Fruit fly (Drosophila melanogaster) whole organism, embryonic: ENCODE data around the gene 7B2.
A peak's percentile ranks its signal among the peaks of the same experiment; 100 is the strongest.

ENCODE experiments used
- Awh ChIP-seq: fragments of 200-800 bp; sonication (Bioruptor generic); IDR thresholded peaks from 2 replicates; pipeline ENCODE4, ENCODE4 v1.3.6; 2022; ENCODE audit warnings: missing biosample characterization, missing genetic modification characterization
- B-H1 ChIP-seq: fragments of 200-800 bp; sonication (Bioruptor generic); IDR thresholded peaks from 3 replicates; pipeline ENCODE4 v1.3.6; 2022; ENCODE audit warnings: missing biosample characterization, missing genetic modification characterization
- Bgb ChIP-seq: fragments of 200-800 bp; sonication (Bioruptor generic); IDR thresholded peaks from 2 replicates; pipeline ENCODE4 v1.3.6; 2022; ENCODE audit warnings: missing biosample characterization, missing genetic modification characterization; ENCODE audit not compliant: partially characterized antibody
- Bteb2 ChIP-seq: fragments of 200-800 bp; sonication (Bioruptor generic); optimal IDR thresholded peaks from 2 replicates; lab custom pipeline; 2016; ENCODE audit warnings: missing biosample characterization, missing genetic modification characterization
- CG10321 ChIP-seq: fragments of 200-800 bp; sonication (Bioruptor generic); IDR thresholded peaks from 2 replicates; pipeline ENCODE4 v1.3.6; 2022; ENCODE audit warnings: missing biosample characterization, missing genetic modification characterization
- CG10366 ChIP-seq: fragments of 200-800 bp; sonication (Bioruptor generic); IDR thresholded peaks from 2 replicates; pipeline ENCODE4 v1.3.6; 2022; ENCODE audit warnings: missing biosample characterization, missing genetic modification characterization
- CG10543 ChIP-seq: fragments of 200-800 bp; sonication (Bioruptor generic); optimal IDR thresholded peaks from 3 replicates; lab custom pipeline; 2017; ENCODE audit warnings: missing biosample characterization, mild to moderate bottlenecking, missing genetic modification characterization, moderate library complexity
- CG11504 ChIP-seq: fragments of 200-800 bp; sonication (Bioruptor generic); optimal IDR thresholded peaks from 3 replicates; lab custom pipeline; 2019; ENCODE audit warnings: missing biosample characterization, mild to moderate bottlenecking, missing genetic modification characterization, moderate library complexity
- CG11696 ChIP-seq: fragments of 200-800 bp; sonication (Bioruptor generic); IDR thresholded peaks from 2 replicates; pipeline ENCODE4 v1.3.6; 2022; ENCODE audit warnings: missing biosample characterization, missing genetic modification characterization
- CG13296 ChIP-seq: fragments of 200-800 bp; sonication (Bioruptor generic); optimal IDR thresholded peaks from 3 replicates; lab custom pipeline; 2018; ENCODE audit warnings: missing biosample characterization, mild to moderate bottlenecking, missing genetic modification characterization
- CG1529 ChIP-seq: fragments of 200-800 bp; sonication (Bioruptor generic); optimal IDR thresholded peaks from 3 replicates; lab custom pipeline; 2018; ENCODE audit warnings: missing biosample characterization, missing genetic modification characterization
- CG1603 ChIP-seq: fragments of 200-800 bp; sonication (Bioruptor generic); optimal IDR thresholded peaks from 2 replicates; lab custom pipeline; 2019; ENCODE audit warnings: missing biosample characterization, mild to moderate bottlenecking, missing genetic modification characterization, moderate library complexity
- CG16863 ChIP-seq: fragments of 200-800 bp; sonication (Bioruptor generic); optimal IDR thresholded peaks from 3 replicates; lab custom pipeline; 2016; ENCODE audit warnings: missing biosample characterization, missing genetic modification characterization
- CG17186 ChIP-seq: fragments of 200-800 bp; sonication (Bioruptor generic); optimal IDR thresholded peaks from 3 replicates; lab custom pipeline; 2017; ENCODE audit warnings: missing biosample characterization, missing genetic modification reagents, missing genetic modification characterization
- CG17361 ChIP-seq: fragments of 200-800 bp; sonication (Bioruptor generic); IDR thresholded peaks from 3 replicates; pipeline ENCODE4 v1.3.6; 2022; ENCODE audit warnings: missing biosample characterization, missing genetic modification characterization
- CG18619 ChIP-seq: fragments of 200-800 bp; sonication (Bioruptor generic); optimal IDR thresholded peaks from 3 replicates; lab custom pipeline; 2017; ENCODE audit warnings: missing biosample characterization, mild to moderate bottlenecking, missing genetic modification characterization
- CG2116 ChIP-seq: fragments of 200-800 bp; sonication (Bioruptor generic); optimal IDR thresholded peaks from 3 replicates; lab custom pipeline; 2018; ENCODE audit warnings: missing biosample characterization, mild to moderate bottlenecking, missing genetic modification characterization
- CG4328 ChIP-seq: fragments of 200-800 bp; sonication (Bioruptor generic); optimal IDR thresholded peaks from 3 replicates; lab custom pipeline; 2017; ENCODE audit warnings: missing biosample characterization, missing genetic modification reagents, missing genetic modification characterization
- CG4854 ChIP-seq: fragments of 200-800 bp; sonication (Bioruptor generic); optimal IDR thresholded peaks from 2 replicates; lab custom pipeline; 2016; ENCODE audit warnings: missing biosample characterization, missing genetic modification characterization, inconsistent platforms
- CG6272 ChIP-seq: fragments of 200-800 bp; sonication (Bioruptor generic); IDR thresholded peaks from 2 replicates; pipeline ENCODE4 v1.3.6; 2022; ENCODE audit warnings: missing biosample characterization, missing genetic modification characterization
- CG6683 ChIP-seq: fragments of 200-800 bp; sonication (Bioruptor generic); optimal IDR thresholded peaks from 2 replicates; lab custom pipeline; 2017; ENCODE audit warnings: missing biosample characterization, mild to moderate bottlenecking, missing genetic modification characterization, missing genetic modification reagents
- CG7987 ChIP-seq: fragments of 200-800 bp; sonication (Bioruptor generic); optimal IDR thresholded peaks from 2 replicates; lab custom pipeline; 2018; ENCODE audit warnings: missing biosample characterization, mild to moderate bottlenecking, missing genetic modification characterization, moderate library complexity
- CG8359 ChIP-seq: fragments of 200-800 bp; sonication (Bioruptor generic); optimal IDR thresholded peaks from 2 replicates; lab custom pipeline; 2017; ENCODE audit warnings: missing biosample characterization, mild to moderate bottlenecking, missing genetic modification characterization, borderline replicate concordance
- CG8924 ChIP-seq: fragments of 200-800 bp; optimal IDR thresholded peaks from 3 replicates; lab custom pipeline; 2019; ENCODE audit warnings: missing biosample characterization, mild to moderate bottlenecking, missing genetic modification characterization, moderate library complexity
- Doc2 ChIP-seq: fragments of 200-800 bp; sonication (Bioruptor generic); IDR thresholded peaks from 2 replicates; pipeline ENCODE4 v1.3.6; 2022; ENCODE audit warnings: missing biosample characterization, missing genetic modification characterization
- Elba2 ChIP-seq: fragments of 200-800 bp; sonication (Bioruptor generic); optimal IDR thresholded peaks from 3 replicates; lab custom pipeline; 2016; ENCODE audit warnings: missing biosample characterization, missing genetic modification characterization
- H2.0 ChIP-seq: fragments of 200-800 bp; sonication (Bioruptor generic); IDR thresholded peaks from 2 replicates; pipeline ENCODE4 v1.3.6; 2022; ENCODE audit warnings: missing biosample characterization, missing genetic modification characterization
- Hmx ChIP-seq: fragments of 200-800 bp; sonication (Bioruptor generic); optimal IDR thresholded peaks from 2 replicates; lab custom pipeline; 2016; ENCODE audit warnings: missing biosample characterization, missing genetic modification characterization
- Hr3 ChIP-seq: fragments of 200-800 bp; sonication (Bioruptor generic); optimal IDR thresholded peaks from 3 replicates; lab custom pipeline; 2016; ENCODE audit warnings: missing biosample characterization, missing genetic modification characterization
- Lhr ChIP-seq: fragments of 200-800 bp; sonication (Bioruptor generic); optimal IDR thresholded peaks from 3 replicates; lab custom pipeline; 2017; ENCODE audit warnings: mild to moderate bottlenecking, missing biosample characterization, missing genetic modification reagents, missing genetic modification characterization
- Med ChIP-seq: fragments of 200-800 bp; sonication (Bioruptor generic); peaks from one replicate; lab custom pipeline; 2016; ENCODE audit warnings: missing biosample characterization, missing genetic modification characterization, mild to moderate bottlenecking, inconsistent platforms, moderate library complexity
- Mes4 ChIP-seq: fragments of 200-800 bp; sonication (Bioruptor generic); optimal IDR thresholded peaks from 2 replicates; lab custom pipeline; 2016; ENCODE audit warnings: missing biosample characterization, missing genetic modification characterization
- NK7.1 ChIP-seq: fragments of 200-800 bp; sonication (Bioruptor generic); optimal IDR thresholded peaks from 3 replicates; lab custom pipeline; 2016; ENCODE audit warnings: missing biosample characterization, missing genetic modification characterization
- Nf-YB ChIP-seq: fragments of 200-800 bp; sonication (Bioruptor generic); optimal IDR thresholded peaks from 3 replicates; lab custom pipeline; 2019; ENCODE audit warnings: missing biosample characterization, mild to moderate bottlenecking, missing genetic modification characterization, moderate library complexity
- Oaz ChIP-seq: fragments of 200-800 bp; sonication (Bioruptor generic); IDR thresholded peaks from 2 replicates; pipeline ENCODE4 v1.3.6; 2022; ENCODE audit warnings: missing biosample characterization, missing genetic modification characterization
- al ChIP-seq: fragments of 200-800 bp; sonication (Bioruptor generic); IDR thresholded peaks from 2 replicates; pipeline ENCODE4 v1.3.6; 2022; ENCODE audit warnings: missing biosample characterization, missing genetic modification characterization
- btn ChIP-seq: fragments of 200-800 bp; sonication (Bioruptor generic); optimal IDR thresholded peaks from 2 replicates; lab custom pipeline; 2016; ENCODE audit warnings: missing biosample characterization, missing genetic modification characterization
- cato ChIP-seq: fragments of 200-800 bp; sonication (Bioruptor generic); optimal IDR thresholded peaks from 2 replicates; lab custom pipeline; 2016; ENCODE audit warnings: missing biosample characterization, missing genetic modification characterization, borderline replicate concordance
- chm ChIP-seq: fragments of 200-800 bp; sonication (Bioruptor generic); IDR thresholded peaks from 2 replicates; pipeline ENCODE4 v1.3.6; 2022; ENCODE audit warnings: missing biosample characterization, missing genetic modification characterization
- dm ChIP-seq: fragments of 200-800 bp; sonication (Bioruptor generic); optimal IDR thresholded peaks from 3 replicates; lab custom pipeline; 2016; ENCODE audit warnings: missing biosample characterization, missing genetic modification characterization
- dmrt99B ChIP-seq: fragments of 200-800 bp; sonication (Bioruptor generic); optimal IDR thresholded peaks from 2 replicates; lab custom pipeline; 2018; ENCODE audit warnings: missing biosample characterization, mild to moderate bottlenecking, missing genetic modification characterization, moderate library complexity
- insv ChIP-seq, 2 experiments: fragments of 200-800 bp; sonication (Bioruptor generic); optimal IDR thresholded peaks; 3 replicates each; lab custom pipeline; 2016 to 2018; ENCODE audit warnings: missing biosample characterization in 2 of 2, missing genetic modification characterization in 2 of 2
- kni ChIP-seq: fragments of 200-800 bp; sonication (Bioruptor generic); optimal IDR thresholded peaks from 3 replicates; lab custom pipeline; 2017; ENCODE audit warnings: mild to moderate bottlenecking, missing biosample characterization, missing genetic modification reagents, missing genetic modification characterization
- mirr ChIP-seq: fragments of 200-800 bp; sonication (Bioruptor generic); optimal IDR thresholded peaks from 3 replicates; lab custom pipeline; 2018; ENCODE audit warnings: missing biosample characterization, mild to moderate bottlenecking, missing genetic modification characterization
- nau ChIP-seq: fragments of 200-800 bp; sonication (Bioruptor generic); optimal IDR thresholded peaks from 3 replicates; lab custom pipeline; 2017; ENCODE audit warnings: missing biosample characterization, mild to moderate bottlenecking, missing genetic modification characterization, missing genetic modification reagents
- peb ChIP-seq: fragments of 200-800 bp; sonication (Bioruptor generic); IDR thresholded peaks from 2 replicates; pipeline ENCODE4 v1.3.6; 2022; ENCODE audit warnings: missing biosample characterization, missing genetic modification characterization
- pros ChIP-seq: fragments of 200-800 bp; sonication (Bioruptor generic); optimal IDR thresholded peaks from 3 replicates; lab custom pipeline; 2019; ENCODE audit warnings: missing biosample characterization, mild to moderate bottlenecking, missing genetic modification characterization, moderate library complexity
- sd ChIP-seq: fragments of 200-800 bp; sonication (Bioruptor generic); optimal IDR thresholded peaks from 3 replicates; lab custom pipeline; 2018; ENCODE audit warnings: missing biosample characterization, mild to moderate bottlenecking, missing genetic modification characterization, moderate library complexity
- sob ChIP-seq: fragments of 200-800 bp; sonication (Bioruptor generic); IDR thresholded peaks from 2 replicates; pipeline ENCODE4 v1.3.6; 2022; ENCODE audit warnings: missing biosample characterization, missing genetic modification characterization
- sqz ChIP-seq: fragments of 200-800 bp; sonication (Bioruptor generic); optimal IDR thresholded peaks from 3 replicates; lab custom pipeline; 2018; ENCODE audit warnings: missing biosample characterization, mild to moderate bottlenecking, missing genetic modification characterization
- z ChIP-seq: fragments of 200-800 bp; sonication (Bioruptor generic); IDR thresholded peaks from 3 replicates; pipeline ENCODE4 v1.3.6; 2022; ENCODE audit warnings: missing biosample characterization, missing genetic modification characterization
- zen2 ChIP-seq: fragments of 200-800 bp; sonication (Bioruptor generic); IDR thresholded peaks from 3 replicates; pipeline ENCODE4 v1.3.6; 2022; ENCODE audit warnings: missing biosample characterization, missing genetic modification characterization; ENCODE audit not compliant: partially characterized antibody

Gene 7B2

DNA sequence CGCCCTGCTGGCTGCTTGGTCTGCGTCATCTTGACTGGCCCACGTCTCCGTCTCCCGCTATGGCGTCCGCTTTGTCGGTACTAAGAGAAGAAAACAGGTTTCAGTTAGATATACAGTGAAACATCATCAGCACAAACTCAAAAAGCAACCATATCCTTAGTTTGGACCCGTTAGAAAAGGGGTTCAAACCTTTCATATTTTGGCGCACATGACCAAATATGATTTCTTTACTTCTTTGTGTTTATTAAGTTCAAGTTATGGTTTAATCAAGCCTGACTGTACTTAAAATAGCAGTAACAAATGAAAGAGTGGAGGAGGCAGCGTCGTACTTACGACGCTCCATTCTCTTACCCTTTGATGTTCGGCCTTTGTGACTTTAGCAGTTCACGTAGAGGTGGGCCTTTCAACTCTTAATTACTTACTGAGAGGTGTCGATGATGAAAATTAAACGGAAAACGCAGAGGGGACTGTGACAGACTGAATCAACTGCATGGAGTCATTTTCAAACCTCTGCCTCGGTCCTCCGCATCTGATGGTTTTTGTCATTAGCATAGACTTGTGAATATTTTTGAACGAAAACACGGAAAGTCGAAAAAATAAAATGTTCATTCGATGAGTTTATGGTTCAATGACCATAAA lies 14.8 kb upstream of the 7B2 start (continued):
- TF ChIP-seq Mes4 (peak; percentile 38), CG4854 (GFP tag; lab: Kevin White, UChicago) (peak; percentile 65), dm (peak; percentile 48), Lhr (GFP tag; lab: Kevin White, UChicago) (peak; percentile 15), CG6272 (GFP tag; lab: Robert Waterston, UW) (peak; percentile 69), CG10366 (GFP tag; lab: Robert Waterston, UW) (peak; percentile 85), dmrt99B (peak; percentile 88), al (GFP tag; lab: Robert Waterston, UW) (peak; percentile 86), Bteb2 (GFP tag; lab: Kevin White, UChicago) (peak; percentile 83), zen2 (GFP tag; lab: Robert Waterston, UW) (no peak), NK7.1 (peak; percentile 61), Nf-YB (GFP tag; lab: Kevin White, UChicago) (peak; percentile 61), CG1529 (GFP tag; lab: Kevin White, UChicago) (peak; percentile 56), sqz (GFP tag; lab: Kevin White, UChicago) (no peak), Hr3 (peak; percentile 54), CG1603 (tag; lab: Kevin White, UChicago) (peak; percentile 86), CG7987 (GFP tag; lab: Kevin White, UChicago) (peak; percentile 70), CG4328 (GFP tag; lab: Kevin White, UChicago) (no peak), H2.0 (peak; percentile 83), btn (peak; percentile 60), Elba2 (no peak), mirr (GFP tag; lab: Kevin White, UChicago) (no peak), Oaz (GFP tag; lab: Robert Waterston, UW) (peak; percentile 64), CG11504 (tag; lab: Kevin White, UChicago) (peak; percentile 86), chm (GFP tag; lab: Robert Waterston, UW) (peak; percentile 88), CG11696 (GFP tag; lab: Robert Waterston, UW) (no peak; the same call in 1 of the 2 replicates), cato (peak; percentile 46), CG13296 (GFP tag; lab: Kevin White, UChicago) (peak; percentile 71), CG16863 (peak; percentile 74), CG10543 (GFP tag; lab: Kevin White, UChicago) (peak; percentile 28), nau (peak; percentile 78), CG10321 (GFP tag; lab: Robert Waterston, UW) (peak; percentile 45; the same call in 1 of the 2 replicates), sob (GFP tag; lab: Robert Waterston, UW) (peak; percentile 90), CG17361 (GFP tag; lab: Robert Waterston, UW) (peak; percentile 73), CG8924 (tag; lab: Kevin White, UChicago) (peak; percentile 83), CG8359 (GFP tag; lab: Kevin White, UChicago) (peak; percentile 38), CG17186 (no peak), Hmx (GFP tag; lab: Kevin White, UChicago) (no peak), CG6683 (peak; percentile 48), CG2116 (peak; percentile 4)

DNA sequence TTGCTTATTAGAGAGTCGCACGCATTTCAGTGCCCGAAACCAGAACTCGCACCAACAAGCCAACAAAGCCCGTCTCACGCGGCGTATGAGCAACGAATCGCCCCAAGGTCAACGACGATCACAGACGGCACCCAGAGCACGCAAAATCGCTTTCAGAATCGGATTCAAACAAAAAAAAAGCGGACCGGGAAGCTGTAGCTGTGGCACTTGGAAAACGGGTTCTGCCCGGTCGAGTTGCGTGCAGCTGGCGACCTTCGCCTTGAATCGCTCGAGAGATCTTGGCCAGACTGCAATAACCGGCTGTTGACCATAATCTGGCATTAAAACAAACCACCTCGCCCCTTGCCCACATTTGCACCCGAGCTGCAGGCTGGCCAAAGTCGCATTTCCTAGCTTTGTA lies 13.2 kb upstream of the 7B2 start:
- no peak for TF ChIP-seq Doc2 (GFP tag; lab: Robert Waterston, UW)
- TF ChIP-seq Bgb (GFP tag; lab: Robert Waterston, UW), result no peak
- TF ChIP-seq kni (GFP tag; lab: Kevin White, UChicago), result peak; percentile 6
- TF ChIP-seq CG10543 (GFP tag; lab: Kevin White, UChicago), result peak; percentile 68
- peak; percentile 54 for TF ChIP-seq pros (GFP tag; lab: Kevin White, UChicago)
- peak; percentile 41 for TF ChIP-seq sd (tag; lab: Kevin White, UChicago)
- no peak for TF ChIP-seq CG18619 (GFP tag; lab: Kevin White, UChicago)
- TF ChIP-seq peb (GFP tag; lab: Robert Waterston, UW), result no peak
- TF ChIP-seq Med (GFP tag; lab: Kevin White, UChicago), result peak; percentile 37
- 0 out of 2 replicates have a peak, but pooled peaks have one; percentile 22 for TF ChIP-seq Awh (GFP tag; lab: Robert Waterston, UW)
- no peak for TF ChIP-seq insv (GFP tag; optimal IDR thresholded peaks at IDR 0.05; lab: Kevin White, UChicago)
- TF ChIP-seq z, result no peak
- 0 out of 3 replicates have a peak, but pooled peaks have one; percentile 17 for TF ChIP-seq B-H1 (GFP tag; lab: Robert Waterston, UW)
